Fruit fly (Drosophila melanogaster): ENCODE results near the gene CG10026.

CG10026 gene

dm6 chr2L:19492934-19493686 lies 39.1 kb downstream of the CG10026 start, which contains the start of the genes swm and Ctu2:
swm (plus strand) TSS chr2L:19493251.
Ctu2 (minus strand) TSS chr2L:19493253.
- TF ChIP-seq sv (GFP tag; optimal IDR thresholded peaks at IDR 0.05) = peak; percentile 21
- no peak for TF ChIP-seq usp (GFP tag; optimal IDR thresholded peaks at IDR 0.05)
- TF ChIP-seq rgr (GFP tag; optimal IDR thresholded peaks at IDR 0.05) = peak; percentile 36
- TF ChIP-seq CG9705 (GFP tag; optimal IDR thresholded peaks at IDR 0.05) = peak; percentile 60
- TF ChIP-seq HLH106 (tag; optimal IDR thresholded peaks at IDR 0.05) = peak; percentile 83
- TF ChIP-seq Myc (optimal IDR thresholded peaks at IDR 0.05) = peak; percentile 89
- no peak for TF ChIP-seq Dif (GFP tag; optimal IDR thresholded peaks at IDR 0.05; ENCODE audit: partially characterized antibody)
- no peak for TF ChIP-seq Rel (GFP tag; optimal IDR thresholded peaks at IDR 0.05)
- peak; percentile 46 for TF ChIP-seq Rel (tag; optimal IDR thresholded peaks at IDR 0.05)
- TF ChIP-seq OdsH (GFP tag; optimal IDR thresholded peaks at IDR 0.05) = peak; percentile 35
- no peak for TF ChIP-seq GATAd (GFP tag; optimal IDR thresholded peaks at IDR 0.05)
- TF ChIP-seq tai (GFP tag; optimal IDR thresholded peaks at IDR 0.05) = no peak
- no peak for TF ChIP-seq Hnf4 (GFP tag; optimal IDR thresholded peaks at IDR 0.05)
- no peak for TF ChIP-seq Hr78 (GFP tag; optimal IDR thresholded peaks at IDR 0.05)
- peak; percentile 52 for TF ChIP-seq psq (GFP tag; optimal IDR thresholded peaks at IDR 0.05)
- TF ChIP-seq ey (GFP tag; optimal IDR thresholded peaks at IDR 0.05) = peak; percentile 11
- peak; percentile 60 for TF ChIP-seq Sp1 (GFP tag; optimal IDR thresholded peaks at IDR 0.05)

dm6 chr2L:19497983-19498382 lies 43.9 kb downstream of the CG10026 start, which contains the start of gene Top3alpha:
Top3alpha (plus strand) TSS chr2L:19498168.
- TF ChIP-seq br (GFP tag; optimal IDR thresholded peaks at IDR 0.05) = no peak
- no peak for TF ChIP-seq foxo (GFP tag; optimal IDR thresholded peaks at IDR 0.05)
- no peak for TF ChIP-seq Rel (GFP tag; optimal IDR thresholded peaks at IDR 0.05)
- peak; percentile 33 for TF ChIP-seq Rel (tag; optimal IDR thresholded peaks at IDR 0.05)
- TF ChIP-seq Myc (optimal IDR thresholded peaks at IDR 0.05) = no peak

- TF ChIP-seq Rel (GFP tag; optimal IDR thresholded peaks at IDR 0.05) = no peak
- peak; percentile 89 for TF ChIP-seq Rel (tag; optimal IDR thresholded peaks at IDR 0.05)
- no peak for TF ChIP-seq OdsH (GFP tag; optimal IDR thresholded peaks at IDR 0.05)
Observed at dm6 chr2L:19506323-19506722, 52.3 kb downstream of the CG10026 start.
